Worm (Caenorhabditis elegans): ENCODE data around the gene C16D9.1.

DNA sequence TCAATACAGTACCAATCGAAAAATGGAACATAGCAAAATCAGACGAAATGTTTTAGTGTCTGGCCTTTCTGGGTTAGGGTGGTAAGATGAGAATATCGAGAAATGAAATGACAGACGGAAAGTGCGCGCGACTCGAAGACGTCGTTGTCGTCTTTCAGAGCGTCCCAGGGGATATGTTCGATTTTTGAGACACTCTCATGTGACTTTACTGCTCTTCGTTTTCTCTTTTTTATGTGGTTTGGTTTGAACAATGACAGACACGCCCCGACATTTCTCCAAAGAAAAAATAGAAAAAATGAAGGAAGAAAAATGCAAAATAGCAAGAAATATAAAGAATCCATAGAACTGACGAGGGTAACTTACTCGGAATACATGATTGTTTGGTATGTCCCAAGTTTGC is 48.6 kb upstream of the C16D9.1 start:
- TF ChIP-seq aptf-3 (GFP tag; IDR thresholded peaks at IDR 0.05), result no peak
- TF ChIP-seq ztf-25 (GFP tag; IDR thresholded peaks at IDR 0.05), result no peak
- no peak for TF ChIP-seq unc-62 (GFP tag; optimal IDR thresholded peaks at IDR 0.05)
- TF ChIP-seq him-1 (tag; optimal IDR thresholded peaks at IDR 0.05), result no peak
- TF ChIP-seq madf-10 (tag; optimal IDR thresholded peaks at IDR 0.05), result no peak
- no peak for TF ChIP-seq ceh-40 (GFP tag; IDR thresholded peaks at IDR 0.05)
- TF ChIP-seq snpc-4 (GFP tag; optimal IDR thresholded peaks at IDR 0.05), result no peak
- TF ChIP-seq snpc-4 (tag; optimal IDR thresholded peaks at IDR 0.05), result no peak
- no peak for TF ChIP-seq pha-4 (tag; optimal IDR thresholded peaks at IDR 0.05)
- TF ChIP-seq lin-26 (GFP tag; IDR thresholded peaks at IDR 0.05), result no peak
- TF ChIP-seq let-607 (tag; optimal IDR thresholded peaks at IDR 0.05), result no peak
